Worm (Caenorhabditis elegans) whole organism, L3 larva: Measurements from ENCODE around the gene cyb-2.1.
A peak's percentile ranks its signal among the peaks of the same experiment; 100 is the strongest.

ENCODE experiments used
- R02D3.7 ChIP-seq: fragments of 150-350 bp; optimal IDR thresholded peaks from 2 replicates; lab custom pipeline; 2014; ENCODE audit warnings: missing biosample characterization, missing genetic modification characterization
- aly-2 ChIP-seq: fragments of 150-350 bp; optimal IDR thresholded peaks from 2 replicates; lab custom pipeline; 2014; ENCODE audit warnings: missing biosample characterization, missing genetic modification characterization
- ceh-16 ChIP-seq: sonication (generic microtip); optimal IDR thresholded peaks from 2 replicates; lab custom pipeline; 2017; ENCODE audit warnings: missing biosample characterization, missing genetic modification characterization
- egl-27 ChIP-seq: sonication (generic microtip); optimal IDR thresholded peaks from 4 replicates; lab custom pipeline; 2017; ENCODE audit warnings: missing biosample characterization, missing genetic modification reagents, missing genetic modification characterization
- elt-2 ChIP-seq: sonication (generic microtip); optimal IDR thresholded peaks from 2 replicates; lab custom pipeline; 2016; ENCODE audit warnings: missing genetic modification reagents, mild to moderate bottlenecking, missing genetic modification characterization, missing compliant biosample characterization
- elt-3 ChIP-seq, 3 experiments: fragments of 150-350 bp in 1 of 3; sonication (generic microtip) in 2 of 3; optimal IDR thresholded peaks; 2 replicates in 2 of 3; 4 replicates in 1 of 3; lab custom pipeline; 2014 to 2017; ENCODE audit warnings: missing biosample characterization in 3 of 3, missing genetic modification characterization in 3 of 3
- fos-1 ChIP-seq: fragments of 150-350 bp; optimal IDR thresholded peaks from 2 replicates; lab custom pipeline; 2014; ENCODE audit warnings: missing biosample characterization, missing genetic modification characterization
- mdl-1 ChIP-seq: fragments of 150-350 bp; optimal IDR thresholded peaks from 2 replicates; lab custom pipeline; 2014; ENCODE audit warnings: missing biosample characterization, missing genetic modification characterization
- nhr-12 ChIP-seq: fragments of 150-350 bp; optimal IDR thresholded peaks from 2 replicates; lab custom pipeline; 2014; ENCODE audit warnings: missing biosample characterization, missing genetic modification characterization
- nhr-23 ChIP-seq: fragments of 150-350 bp; optimal IDR thresholded peaks from 2 replicates; lab custom pipeline; 2014; ENCODE audit warnings: missing biosample characterization, missing genetic modification reagents, missing genetic modification characterization
- skn-1 ChIP-seq: fragments of 150-350 bp; optimal IDR thresholded peaks from 2 replicates; lab custom pipeline; 2014; ENCODE audit warnings: missing biosample characterization, missing genetic modification characterization
- unc-39 ChIP-seq: sonication (generic microtip); optimal IDR thresholded peaks from 4 replicates; lab custom pipeline; 2017; ENCODE audit warnings: missing biosample characterization, missing genetic modification characterization

- TF ChIP-seq elt-2 (tag; lab: Kevin White, UChicago), result peak; percentile 33
- TF ChIP-seq mdl-1, result no peak
- no peak for TF ChIP-seq fos-1
- TF ChIP-seq nhr-23 (tag; lab: Kevin White, UChicago), result no peak
- TF ChIP-seq skn-1, result no peak
- no peak for TF ChIP-seq nhr-12 (tag; lab: Kevin White, UChicago)
- no peak for TF ChIP-seq ceh-16 (tag; lab: Kevin White, UChicago)
- no peak for TF ChIP-seq elt-3 (tag; optimal IDR thresholded peaks at IDR 0.05; lab: Kevin White, UChicago)
- no peak for TF ChIP-seq aly-2 (tag; lab: Kevin White, UChicago)
- TF ChIP-seq R02D3.7 (tag; lab: Kevin White, UChicago), result no peak
- TF ChIP-seq egl-27, result no peak
- no peak for TF ChIP-seq unc-39 (tag; lab: Kevin White, UChicago)
Observed at ce11 chrIV:11029412-11029811, 43.6 kb downstream of the cyb-2.1 start, which contains the start of gene hrg-5.
